Worm (Caenorhabditis elegans) whole organism, L4 larva: ENCODE data around the gene C27A2.12.

Source experiments
- ZK337.2 ChIP-seq: fragments of 200-800 bp; sonication (Bioruptor generic); IDR thresholded peaks from 2 replicates; pipeline ENCODE4 v1.3.6; 2022; ENCODE audit warnings: missing genetic modification reagents, missing genetic modification characterization, missing compliant biosample characterization
- ceh-32 ChIP-seq: sonication (generic microtip); optimal IDR thresholded peaks from 2 replicates; lab custom pipeline; 2016; ENCODE audit warnings: mild to moderate bottlenecking, missing genetic modification characterization, missing compliant biosample characterization; ENCODE audit not compliant: poor library complexity
- dve-1 ChIP-seq: sonication (generic microtip); optimal IDR thresholded peaks from 2 replicates; lab custom pipeline; 2017; ENCODE audit warnings: antibody characterized with exemption, mild to moderate bottlenecking, missing genetic modification characterization, missing compliant biosample characterization; ENCODE audit not compliant: insufficient read depth
- egl-27 ChIP-seq: sonication (generic microtip); optimal IDR thresholded peaks from 3 replicates; lab custom pipeline; 2017; ENCODE audit warnings: missing biosample characterization, missing genetic modification reagents, missing genetic modification characterization
- fkh-10 ChIP-seq: fragments of 150-350 bp; optimal IDR thresholded peaks from 2 replicates; lab custom pipeline; 2014; ENCODE audit warnings: missing biosample characterization, missing genetic modification reagents, missing genetic modification characterization
- hif-1 ChIP-seq, 2 experiments: sonication (generic microtip); optimal IDR thresholded peaks; 2 replicates each; lab custom pipeline; 2016 to 2017; ENCODE audit warnings: missing compliant biosample characterization in 2 of 2, missing genetic modification characterization in 2 of 2, missing genetic modification reagents in 2 of 2, missing genotype in 2 of 2, mild to moderate bottlenecking in 1 of 2
- lir-3 ChIP-seq: sonication (generic microtip); optimal IDR thresholded peaks from 2 replicates; lab custom pipeline; 2016; ENCODE audit warnings: mild to moderate bottlenecking, missing genetic modification characterization, missing compliant biosample characterization
- lsy-2 ChIP-seq, 2 experiments: fragments of 150-350 bp in 1 of 2; sonication (generic microtip) in 1 of 2; optimal IDR thresholded peaks; 2 replicates each; lab custom pipeline; 2014 to 2017; ENCODE audit warnings: missing biosample characterization in 2 of 2, missing genetic modification characterization in 2 of 2
- nhr-237 ChIP-seq: sonication (generic microtip); optimal IDR thresholded peaks from 2 replicates; lab custom pipeline; 2017; ENCODE audit warnings: missing biosample characterization, missing genetic modification characterization
- nhr-77 ChIP-seq: fragments of 150-350 bp; optimal IDR thresholded peaks from 2 replicates; lab custom pipeline; 2014; ENCODE audit warnings: missing biosample characterization, missing genetic modification characterization
- skn-1 ChIP-seq: fragments of 150-350 bp; optimal IDR thresholded peaks from 2 replicates; lab custom pipeline; 2014; ENCODE audit warnings: missing biosample characterization, missing genetic modification characterization

- TF ChIP-seq fkh-10 (GFP tag; lab: Kevin White, UChicago) (no peak), nhr-77 (tag; lab: Kevin White, UChicago) (no peak), lsy-2 (tag; optimal IDR thresholded peaks at IDR 0.05; lab: Kevin White, UChicago) (no peak), hif-1 (tag; optimal IDR thresholded peaks at IDR 0.05; lab: Kevin White, UChicago) (no peak), dve-1 (tag; lab: Kevin White, UChicago) (no peak), lir-3 (tag; lab: Kevin White, UChicago) (no peak), egl-27 (tag; lab: Kevin White, UChicago) (no peak), ZK337.2 (GFP tag; lab: Robert Waterston, UW) (no peak), nhr-237 (tag; lab: Kevin White, UChicago) (no peak), skn-1 (tag; lab: Kevin White, UChicago) (no peak), ceh-32 (no peak)
Observed at ce11 chrII:5101701-5102100, 43.8 kb upstream of the C27A2.12 start, which contains the start of the genes idpb-3 and idpb-1.
